Fruit fly (Drosophila melanogaster) whole organism, embryonic: Measurements from ENCODE around the gene nAChRalpha6.

Source experiments
- ATbp ChIP-seq: fragments of 200-800 bp; sonication (Bioruptor generic); optimal IDR thresholded peaks from 2 replicates; lab custom pipeline; 2017; ENCODE audit warnings: missing biosample characterization, mild to moderate bottlenecking, missing genetic modification characterization, missing genetic modification reagents
- Aef1 ChIP-seq: fragments of 200-800 bp; sonication (Bioruptor generic); IDR thresholded peaks from 3 replicates; pipeline ENCODE4 v1.3.6; 2022; ENCODE audit warnings: missing biosample characterization, missing genetic modification characterization
- CG1024 ChIP-seq: fragments of 200-800 bp; sonication (Bioruptor generic); IDR thresholded peaks from 2 replicates; pipeline ENCODE4 v1.3.6; 2022; ENCODE audit warnings: missing biosample characterization, missing genetic modification characterization
- CG10321 ChIP-seq: fragments of 200-800 bp; sonication (Bioruptor generic); IDR thresholded peaks from 2 replicates; pipeline ENCODE4 v1.3.6; 2022; ENCODE audit warnings: missing biosample characterization, missing genetic modification characterization
- CG11247 ChIP-seq: fragments of 200-800 bp; sonication (Bioruptor generic); IDR thresholded peaks from 2 replicates; pipeline ENCODE4 v1.3.6; 2022; ENCODE audit warnings: missing biosample characterization, missing genetic modification characterization
- CG12769 ChIP-seq: fragments of 200-800 bp; sonication (Bioruptor generic); optimal IDR thresholded peaks from 2 replicates; lab custom pipeline; 2019; ENCODE audit warnings: missing biosample characterization, mild to moderate bottlenecking, missing genetic modification characterization, moderate library complexity
- CG13894 ChIP-seq: fragments of 200-800 bp; sonication (Bioruptor generic); optimal IDR thresholded peaks from 3 replicates; lab custom pipeline; 2018; ENCODE audit warnings: missing biosample characterization, mild to moderate bottlenecking, missing genetic modification characterization, moderate library complexity
- CG16813 ChIP-seq: fragments of 200-800 bp; sonication (Bioruptor generic); IDR thresholded peaks from 3 replicates; pipeline ENCODE4 v1.3.6; 2022; ENCODE audit warnings: missing biosample characterization, missing genetic modification characterization; ENCODE audit not compliant: partially characterized antibody
- CG17186 ChIP-seq: fragments of 200-800 bp; sonication (Bioruptor generic); optimal IDR thresholded peaks from 3 replicates; lab custom pipeline; 2017; ENCODE audit warnings: missing biosample characterization, missing genetic modification reagents, missing genetic modification characterization
- CG1792 ChIP-seq: fragments of 200-800 bp; sonication (Bioruptor generic); optimal IDR thresholded peaks from 2 replicates; lab custom pipeline; 2016; ENCODE audit warnings: missing biosample characterization, missing genetic modification characterization
- CG2712 ChIP-seq: fragments of 200-800 bp; optimal IDR thresholded peaks from 3 replicates; lab custom pipeline; 2019; ENCODE audit warnings: missing biosample characterization, mild to moderate bottlenecking, missing genetic modification characterization, moderate library complexity
- CG30020 ChIP-seq: fragments of 200-800 bp; optimal IDR thresholded peaks from 2 replicates; lab custom pipeline; 2019; ENCODE audit warnings: missing biosample characterization, mild to moderate bottlenecking, missing genetic modification characterization, moderate library complexity
- CG31388 ChIP-seq: fragments of 200-800 bp; sonication (Bioruptor generic); optimal IDR thresholded peaks from 2 replicates; lab custom pipeline; 2016; ENCODE audit warnings: missing biosample characterization, missing genetic modification characterization
- CG3281 ChIP-seq: fragments of 200-800 bp; sonication (Bioruptor generic); optimal IDR thresholded peaks from 3 replicates; lab custom pipeline; 2017; ENCODE audit warnings: missing biosample characterization, mild to moderate bottlenecking, missing genetic modification characterization
- CG3407 ChIP-seq: fragments of 200-800 bp; sonication (Bioruptor generic); optimal IDR thresholded peaks from 2 replicates; lab custom pipeline; 2018; ENCODE audit warnings: missing biosample characterization, mild to moderate bottlenecking, missing genetic modification characterization
- CG34422 ChIP-seq: fragments of 200-800 bp; sonication (Bioruptor generic); IDR thresholded peaks from 3 replicates; pipeline ENCODE4 v1.3.6; 2022; ENCODE audit warnings: missing biosample characterization, missing genetic modification characterization
- CG4404 ChIP-seq: fragments of 200-800 bp; sonication (Bioruptor generic); IDR thresholded peaks from 2 replicates; pipeline ENCODE4 v1.3.6; 2022; ENCODE audit warnings: missing biosample characterization, missing genetic modification characterization
- CG6683 ChIP-seq: fragments of 200-800 bp; sonication (Bioruptor generic); optimal IDR thresholded peaks from 2 replicates; lab custom pipeline; 2017; ENCODE audit warnings: missing biosample characterization, mild to moderate bottlenecking, missing genetic modification characterization, missing genetic modification reagents
- CG7357 ChIP-seq: fragments of 200-800 bp; sonication (Bioruptor generic); IDR thresholded peaks from 3 replicates; pipeline ENCODE4 v1.3.6; 2022; ENCODE audit warnings: missing biosample characterization, missing genetic modification characterization
- CG7963 ChIP-seq: fragments of 200-800 bp; sonication (Bioruptor generic); IDR thresholded peaks from 3 replicates; pipeline ENCODE4 v1.3.6; 2022; ENCODE audit warnings: missing biosample characterization, missing genetic modification characterization; ENCODE audit not compliant: partially characterized antibody
- CG8281 ChIP-seq: fragments of 200-800 bp; sonication (Bioruptor generic); optimal IDR thresholded peaks from 2 replicates; lab custom pipeline; 2018; ENCODE audit warnings: missing biosample characterization, mild to moderate bottlenecking, missing genetic modification characterization, moderate library complexity
- CG8359 ChIP-seq: fragments of 200-800 bp; sonication (Bioruptor generic); optimal IDR thresholded peaks from 2 replicates; lab custom pipeline; 2017; ENCODE audit warnings: missing biosample characterization, mild to moderate bottlenecking, missing genetic modification characterization, borderline replicate concordance
- Dek ChIP-seq: fragments of 200-800 bp; sonication (Bioruptor generic); optimal IDR thresholded peaks from 3 replicates; lab custom pipeline; 2019; ENCODE audit warnings: missing biosample characterization, mild to moderate bottlenecking, missing genetic modification characterization, moderate library complexity
- Dp ChIP-seq: fragments of 200-800 bp; sonication (Bioruptor generic); optimal IDR thresholded peaks from 2 replicates; lab custom pipeline; 2018; ENCODE audit warnings: missing biosample characterization, mild to moderate bottlenecking, missing genetic modification characterization, moderate library complexity
- Fer2 ChIP-seq: fragments of 200-800 bp; sonication (Bioruptor generic); optimal IDR thresholded peaks from 2 replicates; lab custom pipeline; 2018; ENCODE audit warnings: missing biosample characterization, mild to moderate bottlenecking, missing genetic modification characterization, moderate library complexity
- H2.0 ChIP-seq: fragments of 200-800 bp; sonication (Bioruptor generic); IDR thresholded peaks from 2 replicates; pipeline ENCODE4 v1.3.6; 2022; ENCODE audit warnings: missing biosample characterization, missing genetic modification characterization
- HLH54F ChIP-seq: fragments of 200-800 bp; sonication (Bioruptor generic); optimal IDR thresholded peaks from 3 replicates; lab custom pipeline; 2016; ENCODE audit warnings: missing biosample characterization, missing genetic modification characterization
- HLHmδ ChIP-seq: fragments of 200-800 bp; sonication (Bioruptor generic); optimal IDR thresholded peaks from 2 replicates; lab custom pipeline; 2018; ENCODE audit warnings: missing biosample characterization, mild to moderate bottlenecking, missing genetic modification characterization, moderate library complexity
- HmgD ChIP-seq: fragments of 200-800 bp; sonication (Bioruptor generic); optimal IDR thresholded peaks from 3 replicates; lab custom pipeline; 2016; ENCODE audit warnings: missing biosample characterization, missing genetic modification characterization
- Hr39 ChIP-seq: fragments of >200 bp; optimal IDR thresholded peaks from 2 replicates; lab custom pipeline; 2017
- Hr51 ChIP-seq, 2 experiments: fragments of 200-800 bp; sonication (Bioruptor generic); optimal IDR thresholded peaks; 2 replicates in 1 of 2; 3 replicates in 1 of 2; lab custom pipeline; 2016 to 2018; ENCODE audit warnings: missing biosample characterization in 2 of 2, missing genetic modification characterization in 2 of 2, mild to moderate bottlenecking in 1 of 2, moderate library complexity in 1 of 2
- MBD-R2 ChIP-seq: fragments of 200-800 bp; sonication (Bioruptor generic); IDR thresholded peaks from 2 replicates; pipeline ENCODE4 v1.3.6; 2022; ENCODE audit warnings: missing biosample characterization, missing genetic modification characterization
- Mes4 ChIP-seq: fragments of 200-800 bp; sonication (Bioruptor generic); optimal IDR thresholded peaks from 2 replicates; lab custom pipeline; 2016; ENCODE audit warnings: missing biosample characterization, missing genetic modification characterization
- Mrtf ChIP-seq: fragments of 200-800 bp; sonication (Bioruptor generic); IDR thresholded peaks from 3 replicates; pipeline ENCODE4 v1.3.6; 2022; ENCODE audit warnings: missing biosample characterization, missing genetic modification characterization
- Opbp ChIP-seq: fragments of 200-800 bp; sonication (Bioruptor generic); IDR thresholded peaks from 3 replicates; pipeline ENCODE4 v1.3.6; 2022; ENCODE audit warnings: missing biosample characterization, missing genetic modification characterization; ENCODE audit not compliant: partially characterized antibody
- PHDP ChIP-seq: fragments of 200-800 bp; sonication (Bioruptor generic); optimal IDR thresholded peaks from 3 replicates; lab custom pipeline; 2018; ENCODE audit warnings: missing biosample characterization, mild to moderate bottlenecking, missing genetic modification characterization, moderate library complexity
- Poxn ChIP-seq: fragments of 200-800 bp; sonication (Bioruptor generic); IDR thresholded peaks from 2 replicates; pipeline ENCODE4 v1.3.6; 2022; ENCODE audit warnings: missing biosample characterization, missing genetic modification characterization
- Scr ChIP-seq: fragments of 200-800 bp; sonication (Bioruptor generic); IDR thresholded peaks from 2 replicates; pipeline ENCODE4 v1.3.6; 2022; ENCODE audit warnings: missing biosample characterization, missing genetic modification characterization; ENCODE audit not compliant: partially characterized antibody
- Sox100B ChIP-seq: fragments of 200-800 bp; sonication (Bioruptor generic); optimal IDR thresholded peaks from 3 replicates; lab custom pipeline; 2018; ENCODE audit warnings: missing biosample characterization, mild to moderate bottlenecking, missing genetic modification characterization
- Sox102F ChIP-seq: fragments of 200-800 bp; sonication (Bioruptor generic); optimal IDR thresholded peaks from 2 replicates; lab custom pipeline; 2018; ENCODE audit warnings: missing biosample characterization, mild to moderate bottlenecking, missing genetic modification characterization, moderate library complexity
- ara ChIP-seq: fragments of 200-800 bp; sonication (Bioruptor generic); IDR thresholded peaks from 2 replicates; pipeline ENCODE4 v1.3.6; 2022; ENCODE audit warnings: missing biosample characterization, missing genetic modification characterization
- bbx ChIP-seq: fragments of 200-800 bp; sonication (Bioruptor generic); IDR thresholded peaks from 2 replicates; pipeline ENCODE4 v1.3.6; 2022; ENCODE audit warnings: missing biosample characterization, missing genetic modification characterization; ENCODE audit not compliant: partially characterized antibody
- ems ChIP-seq: fragments of 200-800 bp; sonication (Bioruptor generic); optimal IDR thresholded peaks from 3 replicates; lab custom pipeline; 2016; ENCODE audit warnings: missing biosample characterization, missing genetic modification characterization
- gcm ChIP-seq: fragments of 200-800 bp; sonication (Bioruptor generic); optimal IDR thresholded peaks from 2 replicates; lab custom pipeline; 2019; ENCODE audit warnings: missing biosample characterization, mild to moderate bottlenecking, missing genetic modification characterization, moderate library complexity
- luna ChIP-seq: fragments of 200-800 bp; sonication (Bioruptor generic); optimal IDR thresholded peaks from 2 replicates; lab custom pipeline; 2016; ENCODE audit warnings: missing biosample characterization, missing genetic modification characterization
- nmo ChIP-seq: fragments of 200-800 bp; sonication (Bioruptor generic); optimal IDR thresholded peaks from 2 replicates; lab custom pipeline; 2018; ENCODE audit warnings: missing biosample characterization, mild to moderate bottlenecking, missing genetic modification characterization, moderate library complexity
- seq ChIP-seq: fragments of 200-800 bp; sonication (Bioruptor generic); IDR thresholded peaks from 2 replicates; pipeline ENCODE4 v1.3.6; 2022; ENCODE audit warnings: missing biosample characterization, missing genetic modification characterization
- sr ChIP-seq: fragments of 200-800 bp; sonication (Bioruptor generic); IDR thresholded peaks from 3 replicates; pipeline ENCODE4 v1.3.6; 2022; ENCODE audit warnings: missing biosample characterization, missing genetic modification characterization
- tll ChIP-seq, 2 experiments: fragments of 200-800 bp in 1 of 2; fragments of >200 bp in 1 of 2; sonication (Bioruptor generic) in 1 of 2; optimal IDR thresholded peaks; 2 replicates each; lab custom pipeline; 2017 to 2019; ENCODE audit warnings: missing biosample characterization in 2 of 2, missing genetic modification characterization in 2 of 2, mild to moderate bottlenecking in 1 of 2, moderate library complexity in 1 of 2
- trh ChIP-seq: fragments of 200-800 bp; sonication (Bioruptor generic); optimal IDR thresholded peaks from 2 replicates; lab custom pipeline; 2016; ENCODE audit warnings: missing biosample characterization, missing genetic modification characterization

nAChRalpha6 gene

DNA sequence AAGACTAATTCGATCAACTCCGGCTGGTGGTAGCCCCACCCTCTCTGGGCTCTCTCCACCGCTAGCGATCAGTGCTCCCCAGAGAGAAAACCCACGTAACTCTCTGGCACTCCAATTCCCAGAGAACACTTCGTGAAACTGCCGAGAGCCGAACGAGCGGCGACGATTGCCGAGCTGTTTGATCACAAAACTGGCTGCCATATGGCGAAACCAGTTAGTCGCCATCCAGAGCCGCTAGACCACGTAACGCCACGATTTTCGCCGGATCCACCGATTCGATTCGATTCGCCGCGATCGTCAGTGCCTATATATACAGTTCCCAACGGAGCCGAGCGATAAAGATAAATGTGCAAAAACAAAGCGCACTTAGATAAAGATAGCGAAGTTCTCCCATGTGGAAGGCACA, 103.9 kb downstream of the nAChRalpha6 start, which contains the start of gene IP3K1 (continued):
- TF ChIP-seq CG1792 (no peak), CG16813 (GFP tag; lab: Robert Waterston, UW) (no peak), Aef1 (GFP tag; lab: Robert Waterston, UW) (no peak), ems (GFP tag; lab: Kevin White, UChicago) (no peak), CG11247 (GFP tag; lab: Robert Waterston, UW) (peak; percentile 48; the same call in 1 of the 2 replicates), Sox102F (GFP tag; lab: Kevin White, UChicago) (no peak), HLH54F (GFP tag; lab: Kevin White, UChicago) (peak; percentile 28), CG3407 (GFP tag; lab: Kevin White, UChicago) (no peak), Hr51 (GFP tag; optimal IDR thresholded peaks at IDR 0.05; lab: Kevin White, UChicago) (no peak), Hr39 (lab: Kevin White, UChicago) (no peak), CG1024 (GFP tag; lab: Robert Waterston, UW) (peak; percentile 3; the same call in 1 of the 2 replicates), HLHmδ (GFP tag; lab: Kevin White, UChicago) (peak; percentile 52), CG34422 (GFP tag; lab: Robert Waterston, UW) (peak; percentile 65; the same call in 1 of the 3 replicates), bbx (GFP tag; lab: Robert Waterston, UW) (peak; percentile 74), Scr (GFP tag; lab: Robert Waterston, UW) (peak; percentile 43; the same call in 1 of the 2 replicates), seq (GFP tag; lab: Robert Waterston, UW) (peak; percentile 43; the same call in 1 of the 2 replicates), MBD-R2 (GFP tag; lab: Robert Waterston, UW) (no peak; the same call in 1 of the 2 replicates), CG7357 (no peak), Opbp (0 out of 3 replicates have a peak, but pooled peaks have one; percentile 53), ara (no peak), Mrtf (GFP tag; lab: Robert Waterston, UW) (no peak), Dp (GFP tag; lab: Kevin White, UChicago) (no peak), CG30020 (tag; lab: Kevin White, UChicago) (no peak), CG31388 (GFP tag; lab: Kevin White, UChicago) (no peak), CG2712 (tag; lab: Kevin White, UChicago) (peak; percentile 27), Mes4 (GFP tag; lab: Kevin White, UChicago) (no peak), PHDP (peak; percentile 11), gcm (GFP tag; lab: Kevin White, UChicago) (peak; percentile 59), nmo (GFP tag; lab: Kevin White, UChicago) (no peak), CG8359 (GFP tag; lab: Kevin White, UChicago) (no peak), sr (GFP tag; lab: Robert Waterston, UW) (peak; percentile 72; the same call in 2 of the 3 replicates), H2.0 (GFP tag; lab: Robert Waterston, UW) (no peak), CG12769 (tag; lab: Kevin White, UChicago) (peak; percentile 99), CG8281 (tag; lab: Kevin White, UChicago) (no peak), CG10321 (GFP tag; lab: Robert Waterston, UW) (no peak), HmgD (GFP tag; lab: Kevin White, UChicago) (peak; percentile 53), CG4404 (GFP tag; lab: Robert Waterston, UW) (no peak), CG7963 (GFP tag; lab: Robert Waterston, UW) (peak; percentile 52; the same call in 1 of the 3 replicates), Fer2 (tag; lab: Kevin White, UChicago) (no peak), ATbp (no peak), CG3281 (GFP tag; lab: Kevin White, UChicago) (peak; percentile 54), CG6683 (GFP tag; lab: Kevin White, UChicago) (peak; percentile 20), Sox100B (GFP tag; lab: Kevin White, UChicago) (no peak), CG17186 (no peak), Poxn (GFP tag; lab: Robert Waterston, UW) (no peak), luna (GFP tag; lab: Kevin White, UChicago) (no peak), CG13894 (tag; lab: Kevin White, UChicago) (peak; percentile 92), tll (GFP tag; optimal IDR thresholded peaks at IDR 0.05; lab: Kevin White, UChicago) (no peak), Dek (tag; lab: Kevin White, UChicago) (no peak), trh (GFP tag; lab: Kevin White, UChicago) (no peak)
